Fruit fly (Drosophila melanogaster): ENCODE data around the gene CG15172.
A peak's percentile ranks its signal among the peaks of the same experiment; 100 is the strongest.

The CG15172 gene

DNA sequence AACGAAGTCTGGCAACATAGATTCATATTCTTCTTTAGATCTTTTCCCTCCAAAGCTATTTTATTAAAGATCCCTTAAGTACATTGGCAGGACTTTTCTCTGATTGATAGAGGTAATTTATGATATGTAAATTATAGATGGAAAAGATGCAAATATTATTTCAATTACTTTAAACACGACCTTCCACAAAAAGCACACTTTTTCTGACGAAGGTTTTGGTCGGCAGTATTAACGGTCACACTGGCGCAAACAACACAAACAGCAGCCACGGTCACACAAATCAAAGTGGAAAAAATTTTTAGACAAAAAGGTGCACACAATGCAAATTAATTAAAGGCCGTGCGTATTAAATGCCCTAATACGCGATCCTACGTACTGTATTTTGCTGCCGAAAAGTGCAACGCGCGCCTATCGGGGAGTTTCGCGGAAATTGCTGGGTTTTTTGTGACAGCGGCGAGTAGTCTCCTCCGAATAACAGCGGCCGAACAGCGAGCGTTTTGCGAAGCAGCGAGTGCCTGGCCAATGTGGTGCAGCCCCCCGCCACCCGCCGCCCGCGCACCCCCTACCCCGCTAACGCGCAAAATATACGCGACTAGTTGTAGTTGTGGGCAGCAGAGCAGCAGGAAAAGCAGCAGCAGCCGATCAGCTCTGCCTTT lies 31.8 kb downstream of the CG15172 start, which contains the start of gene CG10492 (continued):
- peak; percentile 31; the same call in 1 of the 2 replicates for TF ChIP-seq Bgb (GFP tag; IDR thresholded peaks at IDR 0.05; ENCODE audit: partially characterized antibody)
- no peak for TF ChIP-seq ato (GFP tag; IDR thresholded peaks at IDR 0.05; ENCODE audit: partially characterized antibody)
- TF ChIP-seq fd64A (GFP tag; optimal IDR thresholded peaks at IDR 0.05) = no peak
- no peak for TF ChIP-seq Mad (GFP tag; optimal IDR thresholded peaks at IDR 0.05)
- TF ChIP-seq ssp (GFP tag; IDR thresholded peaks at IDR 0.05) = no peak
- TF ChIP-seq ewg (GFP tag; optimal IDR thresholded peaks at IDR 0.05) = no peak
- peak; percentile 84 for TF ChIP-seq Adf1 (GFP tag; IDR thresholded peaks at IDR 0.05)
- no peak for TF ChIP-seq CG14860 (GFP tag; IDR thresholded peaks at IDR 0.05; ENCODE audit: partially characterized antibody)
- peak; percentile 12 for TF ChIP-seq Dip3 (GFP tag; optimal IDR thresholded peaks at IDR 0.05)
- TF ChIP-seq CG11247 (GFP tag; IDR thresholded peaks at IDR 0.05) = no peak
- TF ChIP-seq HLH3B (GFP tag; IDR thresholded peaks at IDR 0.05) = no peak
- no peak for TF ChIP-seq Ada2b (GFP tag; IDR thresholded peaks at IDR 0.05)
- peak; percentile 34; the same call in 1 of the 2 replicates for TF ChIP-seq CG32532 (GFP tag; IDR thresholded peaks at IDR 0.05)
- no peak for TF ChIP-seq pho (GFP tag; optimal IDR thresholded peaks at IDR 0.05)
- no peak for TF ChIP-seq pnt (GFP tag; optimal IDR thresholded peaks at IDR 0.05)
- no peak for TF ChIP-seq Blimp-1 (GFP tag; optimal IDR thresholded peaks at IDR 0.05)
- no peak for TF ChIP-seq CG7839 (tag; optimal IDR thresholded peaks at IDR 0.05)
- peak; percentile 100 for TF ChIP-seq CG12155 (GFP tag; optimal IDR thresholded peaks at IDR 0.05)
- no peak for TF ChIP-seq Hr51 (GFP tag; optimal IDR thresholded peaks at IDR 0.05)
- TF ChIP-seq nom (GFP tag; optimal IDR thresholded peaks at IDR 0.05) = peak; percentile 28
- no peak for TF ChIP-seq ATbp (GFP tag; optimal IDR thresholded peaks at IDR 0.05)
- no peak for TF ChIP-seq ham (GFP tag; IDR thresholded peaks at IDR 0.05)
- no peak for TF ChIP-seq abd-A (tag; optimal IDR thresholded peaks at IDR 0.05)
- TF ChIP-seq gro (GFP tag; optimal IDR thresholded peaks at IDR 0.05) = no peak
- no peak for TF ChIP-seq peb (GFP tag; IDR thresholded peaks at IDR 0.05)
- no peak; the same call in 2 of the 3 replicates for TF ChIP-seq Aef1 (GFP tag; IDR thresholded peaks at IDR 0.05)
- TF ChIP-seq CG12071 (GFP tag; optimal IDR thresholded peaks at IDR 0.05) = no peak
- no peak for TF ChIP-seq CG15073 (GFP tag; optimal IDR thresholded peaks at IDR 0.05)
- peak; percentile 36 for TF ChIP-seq CrebB (tag; optimal IDR thresholded peaks at IDR 0.05)
- TF ChIP-seq CG10543 (GFP tag; optimal IDR thresholded peaks at IDR 0.05) = peak; percentile 28
- TF ChIP-seq CG17328 (GFP tag; IDR thresholded peaks at IDR 0.05) = no peak
- TF ChIP-seq CG6791 (GFP tag; IDR thresholded peaks at IDR 0.05; ENCODE audit: partially characterized antibody) = peak; percentile 55; the same call in 1 of the 3 replicates
- TF ChIP-seq Dref (GFP tag; IDR thresholded peaks at IDR 0.05) = no peak
- TF ChIP-seq E2f2 (GFP tag; IDR thresholded peaks at IDR 0.05) = peak; percentile 94
- no peak for TF ChIP-seq emc (GFP tag; optimal IDR thresholded peaks at IDR 0.05)
- TF ChIP-seq CG42726 (GFP tag; IDR thresholded peaks at IDR 0.05; ENCODE audit: partially characterized antibody) = 0 out of 2 replicates have a peak, but pooled peaks have one; percentile 21
- TF ChIP-seq dati (GFP tag; IDR thresholded peaks at IDR 0.05) = no peak
- TF ChIP-seq CG3726 (GFP tag; IDR thresholded peaks at IDR 0.05) = no peak
- no peak for TF ChIP-seq TFAM (GFP tag; optimal IDR thresholded peaks at IDR 0.05)
- TF ChIP-seq eve (GFP tag; optimal IDR thresholded peaks at IDR 0.05) = no peak
- no peak for TF ChIP-seq CG17612 (GFP tag; IDR thresholded peaks at IDR 0.05)
- TF ChIP-seq Trl (optimal IDR thresholded peaks at IDR 0.05) = no peak
- no peak for TF ChIP-seq Trl (GFP tag; optimal IDR thresholded peaks at IDR 0.05)
- no peak for TF ChIP-seq CG14014 (GFP tag; IDR thresholded peaks at IDR 0.05)
- no peak for TF ChIP-seq CG7928 (GFP tag; optimal IDR thresholded peaks at IDR 0.05)
- no peak for TF ChIP-seq CG3838 (GFP tag; optimal IDR thresholded peaks at IDR 0.05)
- no peak for TF ChIP-seq CG16779 (GFP tag; IDR thresholded peaks at IDR 0.05)
- TF ChIP-seq nau (GFP tag; optimal IDR thresholded peaks at IDR 0.05) = no peak
- TF ChIP-seq CG1233 (GFP tag; optimal IDR thresholded peaks at IDR 0.05) = no peak
- TF ChIP-seq sna (GFP tag; IDR thresholded peaks at IDR 0.05; ENCODE audit: partially characterized antibody) = no peak
